Fruit fly (Drosophila melanogaster) whole organism, prepupa: ENCODE measurements around the gene Myo61F.

Experiments
- Blimp-1 ChIP-seq: fragments of 200-800 bp; sonication (Bioruptor generic); optimal IDR thresholded peaks from 3 replicates; lab custom pipeline; 2017; ENCODE audit warnings: missing biosample characterization, missing genetic modification characterization, mild to moderate bottlenecking, moderate library complexity, missing genetic modification reagents
- CG10631 ChIP-seq: fragments of 200-800 bp; sonication (Bioruptor generic); optimal IDR thresholded peaks from 2 replicates; lab custom pipeline; 2016; ENCODE audit warnings: missing biosample characterization, missing genetic modification characterization
- CG10669 ChIP-seq: fragments of 200-800 bp; sonication (Bioruptor generic); optimal IDR thresholded peaks from 3 replicates; lab custom pipeline; 2018; ENCODE audit warnings: missing biosample characterization, mild to moderate bottlenecking, missing genetic modification characterization, moderate library complexity
- CG11294 ChIP-seq: fragments of 200-800 bp; sonication (Bioruptor generic); IDR thresholded peaks from 2 replicates; pipeline ENCODE4 v1.3.6; 2022; ENCODE audit warnings: missing biosample characterization, missing genetic modification characterization
- CG11762 ChIP-seq: fragments of 200-800 bp; sonication (Bioruptor generic); optimal IDR thresholded peaks from 3 replicates; lab custom pipeline; 2016; ENCODE audit warnings: missing biosample characterization, missing genetic modification characterization; ENCODE audit not compliant: insufficient read depth
- CG11902 ChIP-seq: fragments of 200-800 bp; sonication (Bioruptor generic); optimal IDR thresholded peaks from 3 replicates; lab custom pipeline; 2016; ENCODE audit warnings: missing biosample characterization, missing genetic modification characterization
- CG15336 ChIP-seq: fragments of 200-800 bp; sonication (Bioruptor generic); IDR thresholded peaks from 2 replicates; pipeline ENCODE4 v1.3.6; 2022; ENCODE audit warnings: missing biosample characterization, missing genetic modification characterization
- CG1621 ChIP-seq: fragments of 200-800 bp; sonication (Bioruptor generic); optimal IDR thresholded peaks from 3 replicates; lab custom pipeline; 2018; ENCODE audit warnings: missing biosample characterization, mild to moderate bottlenecking, missing genetic modification characterization
- CG16779 ChIP-seq: fragments of 200-800 bp; sonication (Bioruptor generic); optimal IDR thresholded peaks from 3 replicates; lab custom pipeline; 2017; ENCODE audit warnings: missing biosample characterization, mild to moderate bottlenecking, missing genetic modification characterization
- CG3032 ChIP-seq: fragments of 200-800 bp; optimal IDR thresholded peaks from 2 replicates; lab custom pipeline; 2019; ENCODE audit warnings: missing biosample characterization, mild to moderate bottlenecking, missing genetic modification characterization, moderate library complexity
- CG31627 ChIP-seq: fragments of 200-800 bp; sonication (Bioruptor generic); optimal IDR thresholded peaks from 3 replicates; lab custom pipeline; 2016; ENCODE audit warnings: missing biosample characterization, missing genetic modification characterization
- CG32006 ChIP-seq: fragments of 200-800 bp; sonication (Bioruptor generic); optimal IDR thresholded peaks from 3 replicates; lab custom pipeline; 2017; ENCODE audit warnings: missing biosample characterization, mild to moderate bottlenecking, missing genetic modification characterization
- CG3919 ChIP-seq: fragments of 200-800 bp; sonication (Bioruptor generic); optimal IDR thresholded peaks from 3 replicates; lab custom pipeline; 2016; ENCODE audit warnings: missing biosample characterization, missing genetic modification characterization
- CG4318 ChIP-seq: fragments of 200-800 bp; sonication (Bioruptor generic); optimal IDR thresholded peaks from 3 replicates; lab custom pipeline; 2017; ENCODE audit warnings: missing biosample characterization, mild to moderate bottlenecking, missing genetic modification characterization
- CG6163 ChIP-seq: fragments of 200-800 bp; sonication (Bioruptor generic); IDR thresholded peaks from 3 replicates; pipeline ENCODE4 v1.3.6; 2022; ENCODE audit warnings: missing biosample characterization, missing genetic modification characterization
- CG6276 ChIP-seq: fragments of 200-800 bp; sonication (Bioruptor generic); optimal IDR thresholded peaks from 2 replicates; lab custom pipeline; 2017; ENCODE audit warnings: missing biosample characterization, mild to moderate bottlenecking, missing genetic modification characterization
- CG6792 ChIP-seq: fragments of 200-800 bp; sonication (Bioruptor generic); optimal IDR thresholded peaks from 3 replicates; lab custom pipeline; 2016; ENCODE audit warnings: missing biosample characterization, missing genetic modification characterization
- CG6808 ChIP-seq: fragments of 200-800 bp; sonication (Bioruptor generic); optimal IDR thresholded peaks from 3 replicates; lab custom pipeline; 2017; ENCODE audit warnings: missing biosample characterization, missing genetic modification characterization, mild to moderate bottlenecking, moderate library complexity, missing genetic modification reagents
- CG6854 ChIP-seq: fragments of 200-800 bp; sonication (Bioruptor generic); optimal IDR thresholded peaks from 2 replicates; lab custom pipeline; 2017; ENCODE audit warnings: missing biosample characterization, mild to moderate bottlenecking, missing genetic modification characterization
- CG8119 ChIP-seq: fragments of 200-800 bp; sonication (Bioruptor generic); IDR thresholded peaks from 3 replicates; pipeline ENCODE4 v1.3.6; 2022; ENCODE audit warnings: missing biosample characterization, missing genetic modification characterization
- CG8319 ChIP-seq: fragments of 200-800 bp; sonication (Bioruptor generic); optimal IDR thresholded peaks from 3 replicates; lab custom pipeline; 2016; ENCODE audit warnings: missing biosample characterization, missing genetic modification characterization
- CG8632 ChIP-seq: fragments of 200-800 bp; sonication (Bioruptor generic); optimal IDR thresholded peaks from 3 replicates; lab custom pipeline; 2016; ENCODE audit warnings: missing biosample characterization, missing genetic modification characterization
- CG9139 ChIP-seq: fragments of 200-800 bp; sonication (Bioruptor generic); optimal IDR thresholded peaks from 3 replicates; lab custom pipeline; 2017; ENCODE audit warnings: missing biosample characterization, mild to moderate bottlenecking, missing genetic modification characterization
- Eip93F ChIP-seq: fragments of 200-800 bp; sonication (Bioruptor generic); optimal IDR thresholded peaks from 2 replicates; lab custom pipeline; 2016; ENCODE audit warnings: missing biosample characterization, mild to moderate bottlenecking, missing genetic modification characterization
- Ets21C ChIP-seq: fragments of 200-800 bp; sonication (Bioruptor generic); optimal IDR thresholded peaks from 3 replicates; lab custom pipeline; 2016; ENCODE audit warnings: missing biosample characterization, missing genetic modification characterization
- Ets96B ChIP-seq: fragments of 200-800 bp; optimal IDR thresholded peaks from 2 replicates; lab custom pipeline; 2019; ENCODE audit warnings: missing biosample characterization, mild to moderate bottlenecking, missing genetic modification characterization, moderate library complexity
- Gug ChIP-seq: fragments of 200-800 bp; sonication (Bioruptor generic); IDR thresholded peaks from 2 replicates; pipeline ENCODE4 v1.3.6; 2022; ENCODE audit warnings: missing biosample characterization, missing genetic modification characterization
- Hr39 ChIP-seq: fragments of 200-800 bp; sonication (Bioruptor generic); optimal IDR thresholded peaks from 2 replicates; lab custom pipeline; 2016; ENCODE audit warnings: missing biosample characterization, missing genetic modification characterization
- Hr4 ChIP-seq: fragments of 200-800 bp; sonication (Bioruptor generic); optimal IDR thresholded peaks from 3 replicates; lab custom pipeline; 2016; ENCODE audit warnings: missing biosample characterization, missing genetic modification characterization
- Lpt ChIP-seq: fragments of 200-800 bp; sonication (Bioruptor generic); optimal IDR thresholded peaks from 3 replicates; lab custom pipeline; 2016; ENCODE audit warnings: missing biosample characterization, missing genetic modification characterization
- Met ChIP-seq: fragments of 200-800 bp; sonication (Bioruptor generic); optimal IDR thresholded peaks from 3 replicates; lab custom pipeline; 2016; ENCODE audit warnings: missing biosample characterization, missing genetic modification characterization
- OdsH ChIP-seq: fragments of 200-800 bp; sonication (Bioruptor generic); optimal IDR thresholded peaks from 3 replicates; lab custom pipeline; 2016; ENCODE audit warnings: missing biosample characterization, missing genetic modification characterization
- Sox15 ChIP-seq: fragments of 200-800 bp; sonication (Bioruptor generic); optimal IDR thresholded peaks from 3 replicates; lab custom pipeline; 2016; ENCODE audit warnings: missing biosample characterization, missing genetic modification characterization
- achi ChIP-seq: fragments of 200-800 bp; sonication (Bioruptor generic); optimal IDR thresholded peaks from 3 replicates; lab custom pipeline; 2016; ENCODE audit warnings: missing biosample characterization, missing genetic modification characterization
- cyc ChIP-seq: fragments of 200-800 bp; sonication (Bioruptor generic); optimal IDR thresholded peaks from 3 replicates; lab custom pipeline; 2016; ENCODE audit warnings: missing biosample characterization, missing genetic modification characterization
- dac ChIP-seq: fragments of 200-800 bp; sonication (Bioruptor generic); optimal IDR thresholded peaks from 2 replicates; lab custom pipeline; 2017; ENCODE audit warnings: missing biosample characterization, mild to moderate bottlenecking, missing genetic modification characterization
- esn ChIP-seq: fragments of 200-800 bp; sonication (Bioruptor generic); optimal IDR thresholded peaks from 2 replicates; lab custom pipeline; 2016; ENCODE audit warnings: missing biosample characterization, mild to moderate bottlenecking, missing genetic modification characterization, moderate library complexity
- fd59A ChIP-seq: fragments of 200-800 bp; sonication (Bioruptor generic); optimal IDR thresholded peaks from 2 replicates; lab custom pipeline; 2017; ENCODE audit warnings: missing biosample characterization, mild to moderate bottlenecking, missing genetic modification characterization, missing genetic modification reagents
- fd85E ChIP-seq: fragments of 200-800 bp; sonication (Bioruptor generic); optimal IDR thresholded peaks from 3 replicates; lab custom pipeline; 2016; ENCODE audit warnings: missing biosample characterization, missing genetic modification characterization
- fkh ChIP-seq: fragments of 200-800 bp; sonication (Bioruptor generic); optimal IDR thresholded peaks from 3 replicates; lab custom pipeline; 2017; ENCODE audit warnings: missing biosample characterization, mild to moderate bottlenecking, missing genetic modification characterization, moderate library complexity
- lz ChIP-seq: fragments of 200-800 bp; sonication (Bioruptor generic); optimal IDR thresholded peaks from 3 replicates; lab custom pipeline; 2016; ENCODE audit warnings: missing biosample characterization, missing genetic modification characterization
- pdm3 ChIP-seq: fragments of 200-800 bp; sonication (Bioruptor generic); optimal IDR thresholded peaks from 3 replicates; lab custom pipeline; 2016; ENCODE audit warnings: missing biosample characterization, missing genetic modification characterization
- salr ChIP-seq, 2 experiments: fragments of 200-800 bp; sonication (Bioruptor generic); optimal IDR thresholded peaks; 3 replicates each; lab custom pipeline; 2016 to 2018; ENCODE audit warnings: missing biosample characterization in 2 of 2, missing genetic modification characterization in 2 of 2, mild to moderate bottlenecking in 1 of 2
- ss ChIP-seq, 2 experiments: fragments of 200-800 bp; sonication (Bioruptor generic); optimal IDR thresholded peaks; 2 replicates in 1 of 2; 3 replicates in 1 of 2; lab custom pipeline; 2017 to 2018; ENCODE audit warnings: mild to moderate bottlenecking in 2 of 2, missing biosample characterization in 2 of 2, missing genetic modification characterization in 2 of 2, moderate library complexity in 1 of 2
- vri ChIP-seq: fragments of 200-800 bp; sonication (Bioruptor generic); optimal IDR thresholded peaks from 3 replicates; lab custom pipeline; 2016; ENCODE audit warnings: missing biosample characterization, mild to moderate bottlenecking, missing genetic modification characterization

Myo61F gene

DNA sequence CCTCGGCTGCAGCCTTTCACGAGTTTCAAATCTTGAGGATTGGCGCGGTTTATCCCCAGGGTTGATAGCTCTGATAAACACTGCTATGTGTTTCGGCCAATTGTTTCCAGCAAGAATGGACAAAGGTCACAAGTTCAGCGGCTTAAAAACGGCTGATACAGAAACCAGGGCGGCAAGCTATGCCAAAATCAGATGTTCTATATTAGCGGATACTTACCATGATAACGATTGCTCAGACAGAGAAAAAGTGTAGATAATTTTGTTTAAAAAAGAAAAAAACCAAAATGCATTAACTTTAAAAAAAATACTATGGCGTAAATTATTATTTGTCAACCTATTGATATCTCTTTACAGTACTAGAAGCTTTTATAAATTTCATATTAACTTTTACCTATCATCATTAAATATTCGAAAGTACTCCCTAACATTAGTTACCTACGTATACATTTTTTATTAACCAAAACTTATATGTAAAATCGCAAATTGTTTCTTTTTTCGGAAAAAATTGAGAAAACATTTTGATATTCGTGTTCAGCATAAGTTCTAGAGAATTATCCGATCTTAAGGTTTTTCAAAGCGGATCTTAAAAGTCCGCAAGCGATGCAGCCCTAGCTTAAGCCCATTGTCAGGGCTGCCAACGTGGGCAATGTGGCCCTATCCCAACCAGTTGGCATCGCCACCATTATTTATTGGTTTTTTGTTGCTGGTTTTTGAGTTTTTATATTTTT lies 5.1 kb upstream of the Myo61F start, which contains the start of the genes sturkopf and Herc4 (continued):
- TF ChIP-seq dac (GFP tag; lab: Kevin White, UChicago), result no peak
- no peak for TF ChIP-seq CG16779 (tag; lab: Kevin White, UChicago)
- no peak for TF ChIP-seq Eip93F (GFP tag; lab: Kevin White, UChicago)
- peak; percentile 34; the same call in 1 of the 2 replicates for TF ChIP-seq Gug (GFP tag; lab: Robert Waterston, UW)
- peak; percentile 85 for TF ChIP-seq CG31627
- TF ChIP-seq Blimp-1, result peak; percentile 45
- TF ChIP-seq CG10669 (GFP tag; lab: Kevin White, UChicago), result no peak
- peak; percentile 54 for TF ChIP-seq Ets96B (tag; lab: Kevin White, UChicago)
- peak; percentile 45 for TF ChIP-seq CG6854 (GFP tag; lab: Kevin White, UChicago)

DNA sequence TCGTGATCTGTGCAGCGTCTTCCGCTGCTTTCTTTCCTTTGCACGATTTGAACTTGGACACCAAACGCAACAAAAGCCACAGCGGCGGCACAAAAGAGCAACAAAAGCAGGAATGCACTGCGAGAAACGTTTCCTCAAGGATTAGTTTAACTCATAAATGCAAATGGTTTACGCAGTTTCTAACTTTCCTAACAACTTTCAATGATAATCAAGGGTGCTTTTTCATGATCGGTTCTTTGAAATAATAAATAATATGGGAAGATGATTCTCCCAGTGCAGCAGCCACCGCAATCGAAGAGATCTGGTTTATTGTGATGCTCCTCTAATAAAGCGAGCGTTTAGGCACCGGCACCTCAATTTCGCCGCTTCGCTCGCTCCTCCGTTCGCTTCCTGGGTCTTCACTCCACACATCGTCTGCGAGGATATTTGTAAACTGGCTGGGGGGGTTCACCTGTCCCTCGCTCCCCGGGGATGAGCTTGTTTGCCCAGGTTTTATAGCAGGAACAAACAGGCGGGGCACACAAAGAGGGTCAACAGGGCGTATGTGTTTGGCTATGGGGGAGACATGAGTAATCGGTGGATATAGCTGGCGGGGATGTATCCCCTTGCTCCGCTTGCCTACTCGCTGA lies 931 bp downstream of the Myo61F start:
- TF ChIP-seq lz (GFP tag; lab: Kevin White, UChicago), result peak; percentile 97
- TF ChIP-seq CG11294 (GFP tag; lab: Robert Waterston, UW), result peak; percentile 82
- TF ChIP-seq CG10669 (GFP tag; lab: Kevin White, UChicago), result peak; percentile 83
- TF ChIP-seq CG15336 (GFP tag; lab: Robert Waterston, UW), result peak; percentile 96
- TF ChIP-seq CG6163, result peak; percentile 97
- TF ChIP-seq CG8632 (GFP tag; lab: Kevin White, UChicago), result peak; percentile 90
- peak; percentile 84 for TF ChIP-seq CG1621 (tag; lab: Kevin White, UChicago)
- TF ChIP-seq CG6276 (GFP tag; lab: Kevin White, UChicago), result peak; percentile 91
- TF ChIP-seq vri (GFP tag; lab: Kevin White, UChicago), result peak; percentile 98
- TF ChIP-seq salr (GFP tag; optimal IDR thresholded peaks at IDR 0.05; lab: Kevin White, UChicago), result peak; percentile 78 to 95
- peak; percentile 98 for TF ChIP-seq Hr39
- peak; percentile 90 for TF ChIP-seq dac (GFP tag; lab: Kevin White, UChicago)
- TF ChIP-seq CG4318 (GFP tag; lab: Kevin White, UChicago), result peak; percentile 94
- TF ChIP-seq Gug (GFP tag; lab: Robert Waterston, UW), result peak; percentile 91
- peak; percentile 81 for TF ChIP-seq CG3032
- TF ChIP-seq Ets21C (GFP tag; lab: Kevin White, UChicago), result peak; percentile 95
- peak; percentile 99 for TF ChIP-seq Met (GFP tag; lab: Kevin White, UChicago)
- TF ChIP-seq CG6808 (GFP tag; lab: Kevin White, UChicago), result peak; percentile 83
- TF ChIP-seq OdsH (GFP tag; lab: Kevin White, UChicago), result peak; percentile 96
- peak; percentile 96 for TF ChIP-seq Hr4 (GFP tag; lab: Kevin White, UChicago)
- peak; percentile 96 for TF ChIP-seq achi (GFP tag; lab: Kevin White, UChicago)
- peak; percentile 99 for TF ChIP-seq esn (GFP tag; lab: Kevin White, UChicago)
- peak; percentile 93 for TF ChIP-seq pdm3
- peak; percentile 97 for TF ChIP-seq Eip93F (GFP tag; lab: Kevin White, UChicago)
- peak; percentile 97 for TF ChIP-seq CG3919 (GFP tag; lab: Kevin White, UChicago)
- no peak for TF ChIP-seq fkh (GFP tag; lab: Kevin White, UChicago)
- peak; percentile 95 for TF ChIP-seq CG6792 (GFP tag; lab: Kevin White, UChicago)
- peak; percentile 94 for TF ChIP-seq Lpt
- TF ChIP-seq Sox15 (GFP tag; lab: Kevin White, UChicago), result peak; percentile 89
- TF ChIP-seq Blimp-1, result peak; percentile 89
- TF ChIP-seq CG31627, result peak; percentile 98
- peak; percentile 90 for TF ChIP-seq CG8319 (GFP tag; lab: Kevin White, UChicago)
- peak; percentile 91 for TF ChIP-seq CG11762 (GFP tag; lab: Kevin White, UChicago)
- TF ChIP-seq cyc, result peak; percentile 98
- TF ChIP-seq CG10631 (GFP tag; lab: Kevin White, UChicago), result peak; percentile 95
- peak; percentile 87 for TF ChIP-seq fd85E (GFP tag; lab: Kevin White, UChicago)
- TF ChIP-seq CG32006 (GFP tag; lab: Kevin White, UChicago), result peak; percentile 97
- peak; percentile 67 for TF ChIP-seq CG9139 (GFP tag; lab: Kevin White, UChicago)
- TF ChIP-seq ss (GFP tag; optimal IDR thresholded peaks at IDR 0.05; lab: Kevin White, UChicago), result peak; percentile 67 to 70
- peak; percentile 76 for TF ChIP-seq CG16779 (tag; lab: Kevin White, UChicago)
- TF ChIP-seq CG8119 (GFP tag; lab: Robert Waterston, UW), result peak; percentile 96
- peak; percentile 86 for TF ChIP-seq fd59A (GFP tag; lab: Kevin White, UChicago)
- TF ChIP-seq CG11902 (GFP tag; lab: Kevin White, UChicago), result peak; percentile 91
